Fruit fly (Drosophila melanogaster): ENCODE measurements around the gene CG42507.

Gene CG42507

dm6 chr3L:14755046-14755643 is 2.6 kb downstream of the CG42507 start:
- no peak for TF ChIP-seq noc (tag; optimal IDR thresholded peaks at IDR 0.05)

- no peak for TF ChIP-seq noc (tag; optimal IDR thresholded peaks at IDR 0.05)
Measured at dm6 chr3L:14752816-14753215, 4.9 kb downstream of the CG42507 start.

dm6 chr3L:14751056-14751671 is 6.6 kb downstream of the CG42507 start:
- no peak for TF ChIP-seq noc (tag; optimal IDR thresholded peaks at IDR 0.05)

dm6 chr3L:14743106-14743692 is 14.6 kb downstream of the CG42507 start:
- TF ChIP-seq noc (tag; optimal IDR thresholded peaks at IDR 0.05), result no peak

dm6 chr3L:14733417-14733816 is 24.3 kb downstream of the CG42507 start, which contains the start of gene CG13471:
Gene CG13471 (minus strand): TSS chr3L:14733517.
- TF ChIP-seq noc (tag; optimal IDR thresholded peaks at IDR 0.05), result no peak

dm6 chr3L:14731790-14732189 is 26.0 kb downstream of the CG42507 start:
- TF ChIP-seq noc (tag; optimal IDR thresholded peaks at IDR 0.05), result no peak

dm6 chr3L:14728460-14728859 is 29.3 kb downstream of the CG42507 start, which contains the start of gene CG13473:
Gene CG13473 (plus strand): TSS chr3L:14728760.
- TF ChIP-seq noc (tag; optimal IDR thresholded peaks at IDR 0.05), result no peak

- peak; percentile 38 for TF ChIP-seq noc (tag; optimal IDR thresholded peaks at IDR 0.05)
Measured at dm6 chr3L:14712799-14713198, 45.0 kb downstream of the CG42507 start.

dm6 chr3L:14708053-14708452 is 49.7 kb downstream of the CG42507 start:
- no peak for TF ChIP-seq noc (tag; optimal IDR thresholded peaks at IDR 0.05)

- TF ChIP-seq noc (tag; optimal IDR thresholded peaks at IDR 0.05), result no peak
Measured at dm6 chr3L:14706461-14706880, 51.3 kb downstream of the CG42507 start.

- no peak for TF ChIP-seq noc (tag; optimal IDR thresholded peaks at IDR 0.05)
Measured at dm6 chr3L:14705164-14705563, 52.6 kb downstream of the CG42507 start, which contains the start of gene CG13476. Gene CG13476 (plus strand): TSS chr3L:14705464.

dm6 chr3L:14701578-14701977 is 56.2 kb downstream of the CG42507 start, which contains the start of gene CG17177:
Gene CG17177 (minus strand): TSS chr3L:14701678.
- no peak for TF ChIP-seq noc (tag; optimal IDR thresholded peaks at IDR 0.05)
